Fruit fly (Drosophila melanogaster) whole organism, embryonic: ENCODE measurements around the gene unc79.

ENCODE experiments used
- Atf6 ChIP-seq: fragments of 200-800 bp; sonication (Bioruptor generic); IDR thresholded peaks from 2 replicates; pipeline ENCODE4 v1.3.6; 2022; ENCODE audit warnings: missing biosample characterization, missing genetic modification characterization
- BEAF-32 ChIP-seq: fragments of 200-800 bp; sonication (Bioruptor generic); optimal IDR thresholded peaks from 3 replicates; lab custom pipeline; 2017; ENCODE audit warnings: missing biosample characterization, missing genetic modification characterization, mild to moderate bottlenecking, moderate library complexity, missing genetic modification reagents
- CG10543 ChIP-seq: fragments of 200-800 bp; sonication (Bioruptor generic); optimal IDR thresholded peaks from 3 replicates; lab custom pipeline; 2017; ENCODE audit warnings: missing biosample characterization, mild to moderate bottlenecking, missing genetic modification characterization, moderate library complexity
- CG10979 ChIP-seq: fragments of 200-800 bp; sonication (Bioruptor generic); optimal IDR thresholded peaks from 2 replicates; lab custom pipeline; 2018; ENCODE audit warnings: missing biosample characterization, mild to moderate bottlenecking, missing genetic modification characterization, moderate library complexity
- CG12942 ChIP-seq: fragments of 200-800 bp; sonication (Bioruptor generic); optimal IDR thresholded peaks from 3 replicates; lab custom pipeline; 2016; ENCODE audit warnings: missing biosample characterization, missing genetic modification characterization
- CG13624 ChIP-seq: fragments of 200-800 bp; sonication (Bioruptor generic); optimal IDR thresholded peaks from 2 replicates; lab custom pipeline; 2016; ENCODE audit warnings: missing biosample characterization, missing genetic modification characterization
- CG15696 ChIP-seq: fragments of 200-800 bp; sonication (Bioruptor generic); optimal IDR thresholded peaks from 2 replicates; lab custom pipeline; 2019; ENCODE audit warnings: missing biosample characterization, mild to moderate bottlenecking, missing genetic modification characterization, moderate library complexity
- CG18599 ChIP-seq: fragments of 200-800 bp; sonication (Bioruptor generic); optimal IDR thresholded peaks from 3 replicates; lab custom pipeline; 2017; ENCODE audit warnings: missing biosample characterization, missing genetic modification characterization, mild to moderate bottlenecking, moderate library complexity, missing genetic modification reagents
- CG30020 ChIP-seq: fragments of 200-800 bp; optimal IDR thresholded peaks from 2 replicates; lab custom pipeline; 2019; ENCODE audit warnings: missing biosample characterization, mild to moderate bottlenecking, missing genetic modification characterization, moderate library complexity
- CG34376 ChIP-seq: fragments of 200-800 bp; sonication (Bioruptor generic); optimal IDR thresholded peaks from 2 replicates; lab custom pipeline; 2018; ENCODE audit warnings: missing biosample characterization, mild to moderate bottlenecking, missing genetic modification characterization
- CG4617 ChIP-seq: fragments of 200-800 bp; sonication (Bioruptor generic); optimal IDR thresholded peaks from 3 replicates; lab custom pipeline; 2016; ENCODE audit warnings: missing biosample characterization, missing genetic modification characterization, borderline replicate concordance
- CG5953 ChIP-seq: fragments of 200-800 bp; sonication (Bioruptor generic); IDR thresholded peaks from 2 replicates; pipeline ENCODE4 v1.3.6; 2022; ENCODE audit warnings: missing biosample characterization, missing genetic modification characterization
- CG6175 ChIP-seq: fragments of 200-800 bp; sonication (Bioruptor generic); IDR thresholded peaks from 3 replicates; pipeline ENCODE4 v1.3.6; 2022; ENCODE audit warnings: missing biosample characterization, missing genetic modification characterization
- CG8089 ChIP-seq: fragments of 200-800 bp; sonication (Bioruptor generic); optimal IDR thresholded peaks from 3 replicates; lab custom pipeline; 2016; ENCODE audit warnings: missing biosample characterization, missing genetic modification characterization
- CG9215 ChIP-seq: fragments of 200-800 bp; sonication (Bioruptor generic); IDR thresholded peaks from 2 replicates; pipeline ENCODE4 v1.3.6; 2022; ENCODE audit warnings: missing biosample characterization, missing genetic modification characterization
- CG9727 ChIP-seq: fragments of 200-800 bp; sonication (Bioruptor generic); optimal IDR thresholded peaks from 3 replicates; lab custom pipeline; 2017; ENCODE audit warnings: missing biosample characterization, mild to moderate bottlenecking, missing genetic modification characterization
- Camta ChIP-seq: fragments of 200-800 bp; sonication (Bioruptor generic); optimal IDR thresholded peaks from 2 replicates; lab custom pipeline; 2016; ENCODE audit warnings: missing biosample characterization, missing genetic modification characterization
- D19A ChIP-seq: fragments of 200-800 bp; optimal IDR thresholded peaks from 3 replicates; lab custom pipeline; 2019; ENCODE audit warnings: missing biosample characterization, mild to moderate bottlenecking, missing genetic modification characterization, moderate library complexity
- GATAe ChIP-seq: fragments of 200-800 bp; sonication (Bioruptor generic); conservative IDR thresholded peaks from 2 replicates; pipeline ENCODE4 v1.3.6; 2022; ENCODE audit warnings: missing biosample characterization, missing genetic modification characterization
- HLH3B ChIP-seq: fragments of 200-800 bp; sonication (Bioruptor generic); IDR thresholded peaks from 2 replicates; pipeline ENCODE4 v1.3.6; 2022; ENCODE audit warnings: missing biosample characterization, missing genetic modification characterization
- Hmr ChIP-seq: fragments of 200-800 bp; sonication (Bioruptor generic); optimal IDR thresholded peaks from 3 replicates; lab custom pipeline; 2017; ENCODE audit warnings: mild to moderate bottlenecking, missing biosample characterization, missing genetic modification reagents, missing genetic modification characterization
- NC2α ChIP-seq: fragments of 200-800 bp; sonication (Bioruptor generic); optimal IDR thresholded peaks from 2 replicates; lab custom pipeline; 2016; ENCODE audit warnings: missing biosample characterization, missing genetic modification characterization
- Spps ChIP-seq: fragments of 200-800 bp; sonication (Bioruptor generic); optimal IDR thresholded peaks from 2 replicates; lab custom pipeline; 2018; ENCODE audit warnings: missing biosample characterization, mild to moderate bottlenecking, missing genetic modification characterization
- Sry-δ ChIP-seq: fragments of 200-800 bp; sonication (Bioruptor generic); optimal IDR thresholded peaks from 2 replicates; lab custom pipeline; 2016; ENCODE audit warnings: missing biosample characterization, missing genetic modification characterization
- Tbp ChIP-seq: fragments of >200 bp; optimal IDR thresholded peaks from 2 replicates; lab custom pipeline; 2018; ENCODE audit warnings: missing biosample characterization, missing genetic modification characterization
- ac ChIP-seq: fragments of 200-800 bp; sonication (Bioruptor generic); optimal IDR thresholded peaks from 3 replicates; lab custom pipeline; 2017; ENCODE audit warnings: missing biosample characterization, mild to moderate bottlenecking, missing genetic modification characterization
- cg ChIP-seq: fragments of 200-800 bp; sonication (Bioruptor generic); optimal IDR thresholded peaks from 3 replicates; lab custom pipeline; 2019; ENCODE audit warnings: missing biosample characterization, mild to moderate bottlenecking, missing genetic modification characterization, moderate library complexity
- corto ChIP-seq: fragments of 200-800 bp; sonication (Bioruptor generic); optimal IDR thresholded peaks from 2 replicates; lab custom pipeline; 2016; ENCODE audit warnings: missing biosample characterization, mild to moderate bottlenecking, missing genetic modification characterization, moderate library complexity
- dan ChIP-seq: fragments of 200-800 bp; sonication (Bioruptor generic); IDR thresholded peaks from 2 replicates; pipeline ENCODE4 v1.3.6; 2022; ENCODE audit warnings: missing biosample characterization, missing genetic modification characterization
- fd102C ChIP-seq: fragments of 200-800 bp; sonication (Bioruptor generic); optimal IDR thresholded peaks from 2 replicates; lab custom pipeline; 2018; ENCODE audit warnings: missing biosample characterization, mild to moderate bottlenecking, missing genetic modification characterization, moderate library complexity
- hbn ChIP-seq: fragments of 200-800 bp; sonication (Bioruptor generic); IDR thresholded peaks from 2 replicates; pipeline ENCODE4 v1.3.6; 2022; ENCODE audit warnings: missing biosample characterization, missing genetic modification characterization; ENCODE audit not compliant: partially characterized antibody
- kni ChIP-seq: fragments of 200-800 bp; sonication (Bioruptor generic); optimal IDR thresholded peaks from 3 replicates; lab custom pipeline; 2017; ENCODE audit warnings: mild to moderate bottlenecking, missing biosample characterization, missing genetic modification reagents, missing genetic modification characterization
- nerfin-1 ChIP-seq: fragments of 200-800 bp; sonication (Bioruptor generic); optimal IDR thresholded peaks from 3 replicates; lab custom pipeline; 2019; ENCODE audit warnings: missing biosample characterization, mild to moderate bottlenecking, missing genetic modification characterization, moderate library complexity
- nmo ChIP-seq: fragments of 200-800 bp; sonication (Bioruptor generic); optimal IDR thresholded peaks from 2 replicates; lab custom pipeline; 2018; ENCODE audit warnings: missing biosample characterization, mild to moderate bottlenecking, missing genetic modification characterization, moderate library complexity
- oc ChIP-seq: fragments of 200-800 bp; sonication (Bioruptor generic); optimal IDR thresholded peaks from 2 replicates; lab custom pipeline; 2018; ENCODE audit warnings: missing biosample characterization, mild to moderate bottlenecking, missing genetic modification characterization, moderate library complexity
- ranshi ChIP-seq: fragments of 200-800 bp; sonication (Bioruptor generic); IDR thresholded peaks from 2 replicates; pipeline ENCODE4 v1.3.6; 2022; ENCODE audit warnings: missing biosample characterization, missing genetic modification characterization
- sc ChIP-seq, 3 experiments: fragments of >200 bp in 2 of 3; fragments of 200-800 bp in 1 of 3; sonication (Bioruptor generic) in 1 of 3; optimal IDR thresholded peaks; 2 replicates in 2 of 3; 3 replicates in 1 of 3; lab custom pipeline; 2017; ENCODE audit warnings: mild to moderate bottlenecking in 1 of 3, missing biosample characterization in 1 of 3, missing genetic modification characterization in 1 of 3, missing genetic modification reagents in 1 of 3
- sens ChIP-seq: fragments of 200-800 bp; sonication (Bioruptor generic); peaks from one replicate; lab custom pipeline; 2016; ENCODE audit warnings: missing biosample characterization, missing genetic modification characterization
- sens-2 ChIP-seq: fragments of 200-800 bp; sonication (Bioruptor generic); IDR thresholded peaks from 2 replicates; pipeline ENCODE4 v1.3.6; 2022; ENCODE audit warnings: missing biosample characterization, missing genetic modification characterization
- sim ChIP-seq: fragments of 200-800 bp; sonication (Bioruptor generic); IDR thresholded peaks from 2 replicates; pipeline ENCODE4 v1.3.6; 2022; ENCODE audit warnings: missing biosample characterization, missing genetic modification characterization
- sob ChIP-seq: fragments of 200-800 bp; sonication (Bioruptor generic); IDR thresholded peaks from 2 replicates; pipeline ENCODE4 v1.3.6; 2022; ENCODE audit warnings: missing biosample characterization, missing genetic modification characterization
- sr ChIP-seq: fragments of 200-800 bp; sonication (Bioruptor generic); IDR thresholded peaks from 3 replicates; pipeline ENCODE4 v1.3.6; 2022; ENCODE audit warnings: missing biosample characterization, missing genetic modification characterization
- ssp ChIP-seq: fragments of 200-800 bp; sonication (Bioruptor generic); IDR thresholded peaks from 2 replicates; pipeline ENCODE4 v1.3.6; 2022; ENCODE audit warnings: missing biosample characterization, missing genetic modification characterization
- tap ChIP-seq: fragments of 200-800 bp; optimal IDR thresholded peaks from 3 replicates; lab custom pipeline; 2019; ENCODE audit warnings: missing biosample characterization, mild to moderate bottlenecking, missing genetic modification characterization, moderate library complexity
- tx ChIP-seq: fragments of 200-800 bp; sonication (Bioruptor generic); optimal IDR thresholded peaks from 2 replicates; lab custom pipeline; 2016; ENCODE audit warnings: missing biosample characterization, missing genetic modification characterization
- z ChIP-seq: fragments of 200-800 bp; sonication (Bioruptor generic); IDR thresholded peaks from 3 replicates; pipeline ENCODE4 v1.3.6; 2022; ENCODE audit warnings: missing biosample characterization, missing genetic modification characterization
- zen ChIP-seq: fragments of 200-800 bp; sonication (Bioruptor generic); optimal IDR thresholded peaks from 3 replicates; lab custom pipeline; 2018; ENCODE audit warnings: missing biosample characterization, mild to moderate bottlenecking, missing genetic modification characterization, moderate library complexity
- zen2 ChIP-seq: fragments of 200-800 bp; sonication (Bioruptor generic); IDR thresholded peaks from 3 replicates; pipeline ENCODE4 v1.3.6; 2022; ENCODE audit warnings: missing biosample characterization, missing genetic modification characterization; ENCODE audit not compliant: partially characterized antibody
- zfh2 ChIP-seq: fragments of 200-800 bp; sonication (Bioruptor generic); optimal IDR thresholded peaks from 2 replicates; lab custom pipeline; 2016; ENCODE audit warnings: missing biosample characterization, missing genetic modification characterization

The unc79 gene

DNA sequence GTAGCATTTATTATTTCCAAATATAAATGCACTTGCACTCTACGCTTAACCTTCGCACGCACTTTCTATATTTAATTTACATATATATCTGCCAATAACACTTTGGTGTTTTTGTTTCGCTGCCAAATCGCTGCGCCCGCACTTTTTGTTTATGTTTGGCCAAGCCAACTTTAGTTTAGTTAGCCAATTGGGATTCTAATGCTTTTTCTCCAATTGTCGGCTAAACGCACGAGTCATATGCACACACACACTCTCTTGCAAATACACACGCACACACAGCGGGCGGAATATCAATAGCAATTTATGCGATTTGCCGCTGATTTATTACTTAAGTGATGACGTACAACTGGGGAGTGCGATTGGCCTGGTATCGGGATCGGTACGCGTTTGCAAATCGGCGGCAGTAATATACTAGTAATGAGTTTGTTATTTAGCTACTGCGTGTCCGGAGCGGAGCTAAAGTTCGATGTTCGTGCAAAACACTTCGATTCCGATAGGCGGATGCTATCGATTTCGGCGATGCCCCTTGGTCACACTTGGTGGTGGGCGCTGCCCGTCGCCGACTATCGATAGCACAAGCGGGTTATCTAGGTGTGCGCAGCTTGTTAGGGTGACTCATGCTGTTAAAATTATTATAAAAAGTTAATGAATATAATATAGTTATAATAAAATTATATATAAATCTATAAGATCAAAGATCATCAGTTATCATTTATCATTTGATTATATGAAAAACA is 19.6 kb downstream of the unc79 start, which contains the start of gene vib (continued):
- no peak for TF ChIP-seq CG9215 (GFP tag; lab: Robert Waterston, UW)
- peak; percentile 32 for TF ChIP-seq CG10543 (GFP tag; lab: Kevin White, UChicago)
- peak; percentile 56 for TF ChIP-seq ssp (GFP tag; lab: Robert Waterston, UW)
- TF ChIP-seq BEAF-32 (GFP tag; lab: Kevin White, UChicago): peak; percentile 86
- TF ChIP-seq Hmr (GFP tag; lab: Kevin White, UChicago): peak; percentile 72
- no peak for TF ChIP-seq CG5953 (GFP tag; lab: Robert Waterston, UW)
- TF ChIP-seq CG10979: peak; percentile 53
- no peak for TF ChIP-seq CG6175 (GFP tag; lab: Robert Waterston, UW)
- no peak for TF ChIP-seq fd102C (GFP tag; lab: Kevin White, UChicago)
- TF ChIP-seq ranshi: peak; percentile 58; the same call in 1 of the 2 replicates
- TF ChIP-seq ac (GFP tag; lab: Kevin White, UChicago): no peak
- TF ChIP-seq HLH3B (GFP tag; lab: Robert Waterston, UW): 0 out of 2 replicates have a peak, but pooled peaks have one; percentile 10
- TF ChIP-seq sob (GFP tag; lab: Robert Waterston, UW): peak; percentile 78
- TF ChIP-seq sens (GFP tag; lab: Kevin White, UChicago): peak; percentile 47
- TF ChIP-seq nmo (GFP tag; lab: Kevin White, UChicago): peak; percentile 61
- TF ChIP-seq nerfin-1 (tag; lab: Kevin White, UChicago): peak; percentile 38
- TF ChIP-seq CG18599 (GFP tag; lab: Kevin White, UChicago): no peak
- TF ChIP-seq zen (tag; lab: Kevin White, UChicago): peak; percentile 32
- TF ChIP-seq oc: peak; percentile 14
- TF ChIP-seq Spps (tag; lab: Kevin White, UChicago): peak; percentile 2
- TF ChIP-seq CG15696: peak; percentile 53
- TF ChIP-seq tx (GFP tag; lab: Kevin White, UChicago): no peak
- TF ChIP-seq sens-2: peak; percentile 27; the same call in 1 of the 2 replicates
- no peak for TF ChIP-seq kni
- no peak for TF ChIP-seq sr (GFP tag; lab: Robert Waterston, UW)
- TF ChIP-seq NC2α: no peak
- TF ChIP-seq Tbp (GFP tag; lab: Kevin White, UChicago): no peak
- peak; percentile 86 for TF ChIP-seq zen2
- no peak for TF ChIP-seq CG8089 (GFP tag; lab: Kevin White, UChicago)
- peak; percentile 51 for TF ChIP-seq tap (tag; lab: Kevin White, UChicago)
- TF ChIP-seq CG34376 (GFP tag; lab: Kevin White, UChicago): peak; percentile 52
- peak; percentile 9 for TF ChIP-seq CG12942
- TF ChIP-seq zfh2: peak; percentile 30
- TF ChIP-seq GATAe (GFP tag; lab: Robert Waterston, UW): no peak
- TF ChIP-seq CG13624 (GFP tag; lab: Kevin White, UChicago): peak; percentile 14
- peak; percentile 65 for TF ChIP-seq D19A
- no peak for TF ChIP-seq dan
- no peak for TF ChIP-seq sc (optimal IDR thresholded peaks at IDR 0.05; lab: Kevin White, UChicago)
- TF ChIP-seq sc (GFP tag; optimal IDR thresholded peaks at IDR 0.05; lab: Kevin White, UChicago): no peak
- TF ChIP-seq corto (GFP tag; lab: Kevin White, UChicago): no peak
- peak; percentile 58 for TF ChIP-seq CG4617 (GFP tag; lab: Kevin White, UChicago)
- TF ChIP-seq CG9727 (GFP tag; lab: Kevin White, UChicago): peak; percentile 44
- TF ChIP-seq Atf6 (GFP tag; lab: Robert Waterston, UW): no peak
- no peak for TF ChIP-seq Camta (GFP tag; lab: Kevin White, UChicago)
- peak; percentile 85 for TF ChIP-seq hbn (GFP tag; lab: Robert Waterston, UW)
- no peak for TF ChIP-seq CG30020 (tag; lab: Kevin White, UChicago)
- no peak for TF ChIP-seq z (GFP tag; lab: Robert Waterston, UW)
- TF ChIP-seq cg (GFP tag; lab: Kevin White, UChicago): peak; percentile 89
- TF ChIP-seq Sry-δ: peak; percentile 92
- no peak for TF ChIP-seq sim (GFP tag; lab: Robert Waterston, UW)
